Worm (Caenorhabditis elegans): ENCODE results near the gene H43I07.1.
"Not testable (repeated sequence)": the region's sequence is repeated elsewhere in the genome, so short reads cannot be mapped to it uniquely, and the experiment has no call there.

The H43I07.1 gene

ce11 chrV:4215856-4216255, 11.3 kb downstream of the H43I07.1 start, which contains the start of gene H43I07.4:
H43I07.4 (plus strand) TSS chrV:4216156.
- not testable (repeated sequence) for TF ChIP-seq nhr-25 (tag; optimal IDR thresholded peaks at IDR 0.05); elt-3 (tag; optimal IDR thresholded peaks at IDR 0.05); lin-13 (GFP tag; optimal IDR thresholded peaks at IDR 0.05)

ce11 chrV:4216902-4217301, 12.4 kb downstream of the H43I07.1 start:
- TF ChIP-seq unc-55 (GFP tag; optimal IDR thresholded peaks at IDR 0.05): peak; percentile 29
- TF ChIP-seq ZK546.5 (tag; optimal IDR thresholded peaks at IDR 0.05): no peak
- no peak for TF ChIP-seq R02D3.7 (tag; optimal IDR thresholded peaks at IDR 0.05)

- peak; percentile 3 for TF ChIP-seq zag-1 (tag; optimal IDR thresholded peaks at IDR 0.05)
- TF ChIP-seq F13H6.1 (tag; optimal IDR thresholded peaks at IDR 0.05): no peak
- TF ChIP-seq sem-4 (tag; optimal IDR thresholded peaks at IDR 0.05): no peak
Measured at ce11 chrV:4218268-4218667, 13.7 kb downstream of the H43I07.1 start.

ce11 chrV:4219342-4219741, 14.8 kb downstream of the H43I07.1 start, which contains the start of gene nlp-9:
nlp-9 (plus strand) TSS chrV:4219642.
- no peak for TF ChIP-seq nhr-21 (tag; optimal IDR thresholded peaks at IDR 0.05)
- no peak for TF ChIP-seq peb-1 (tag; optimal IDR thresholded peaks at IDR 0.05)
- TF ChIP-seq elt-3 (tag; optimal IDR thresholded peaks at IDR 0.05): no peak

- TF ChIP-seq nhr-12 (tag; optimal IDR thresholded peaks at IDR 0.05) (no peak), lin-39 (tag; optimal IDR thresholded peaks at IDR 0.05) (no peak), sma-3 (GFP tag; optimal IDR thresholded peaks at IDR 0.05) (no peak), lin-13 (GFP tag; optimal IDR thresholded peaks at IDR 0.05) (no peak), nhr-6 (tag; optimal IDR thresholded peaks at IDR 0.05) (no peak), elt-3 (tag; optimal IDR thresholded peaks at IDR 0.05) (no peak), sma-9 (GFP tag; optimal IDR thresholded peaks at IDR 0.05) (no peak), sma-9 (tag; optimal IDR thresholded peaks at IDR 0.05) (no peak), nhr-77 (tag; optimal IDR thresholded peaks at IDR 0.05) (no peak), nhr-21 (tag; optimal IDR thresholded peaks at IDR 0.05) (no peak), R02D3.7 (tag; optimal IDR thresholded peaks at IDR 0.05) (no peak), skn-1 (tag; optimal IDR thresholded peaks at IDR 0.05) (no peak), nhr-237 (tag; optimal IDR thresholded peaks at IDR 0.05) (no peak), nhr-10 (tag; optimal IDR thresholded peaks at IDR 0.05) (no peak), nhr-11 (tag; optimal IDR thresholded peaks at IDR 0.05) (no peak), zag-1 (tag; optimal IDR thresholded peaks at IDR 0.05) (no peak), unc-62 (GFP tag; optimal IDR thresholded peaks at IDR 0.05) (no peak), unc-55 (GFP tag; optimal IDR thresholded peaks at IDR 0.05) (no peak)
Measured at ce11 chrV:4236118-4236517, 31.6 kb downstream of the H43I07.1 start, which contains the start of gene nlp-13. nlp-13 (plus strand) TSS chrV:4236418.

ce11 chrV:4240292-4240691, 35.8 kb downstream of the H43I07.1 start, which contains the start of gene srh-204:
srh-204 (minus strand) TSS chrV:4240392.
- TF ChIP-seq crh-2 (tag; optimal IDR thresholded peaks at IDR 0.05) (no peak), snpc-4 (tag; optimal IDR thresholded peaks at IDR 0.05) (no peak), nhr-77 (tag; optimal IDR thresholded peaks at IDR 0.05) (no peak), skn-1 (tag; optimal IDR thresholded peaks at IDR 0.05) (no peak), aly-2 (tag; optimal IDR thresholded peaks at IDR 0.05) (no peak), nhr-11 (tag; optimal IDR thresholded peaks at IDR 0.05) (no peak), lin-13 (GFP tag; optimal IDR thresholded peaks at IDR 0.05) (no peak), lsy-2 (tag; optimal IDR thresholded peaks at IDR 0.05) (no peak), ztf-1 (GFP tag; conservative IDR thresholded peaks at IDR 0.05) (no peak), lin-11 (tag; optimal IDR thresholded peaks at IDR 0.05) (no peak)

- TF ChIP-seq peb-1 (tag; optimal IDR thresholded peaks at IDR 0.05): no peak
- no peak for TF ChIP-seq mab-5 (tag; optimal IDR thresholded peaks at IDR 0.05)
Measured at ce11 chrV:4241555-4241954, 37.0 kb downstream of the H43I07.1 start.

Measured in whole organism, L2 larva.